Worm (Caenorhabditis elegans): ENCODE results near the gene ZK402.1.
"Not testable (repeated sequence)": the region's sequence is repeated elsewhere in the genome, so short reads cannot be mapped to it uniquely, and the experiment has no call there.

ZK402.1 gene

ce11 chrX:1401259-1401658, 2.8 kb upstream of the ZK402.1 start, which contains the start of gene ZK402.5:
TSS of gene ZK402.5 (minus strand) at chrX:1401359.
- TF ChIP-seq unc-62 (GFP tag; optimal IDR thresholded peaks at IDR 0.05), result no peak

DNA sequence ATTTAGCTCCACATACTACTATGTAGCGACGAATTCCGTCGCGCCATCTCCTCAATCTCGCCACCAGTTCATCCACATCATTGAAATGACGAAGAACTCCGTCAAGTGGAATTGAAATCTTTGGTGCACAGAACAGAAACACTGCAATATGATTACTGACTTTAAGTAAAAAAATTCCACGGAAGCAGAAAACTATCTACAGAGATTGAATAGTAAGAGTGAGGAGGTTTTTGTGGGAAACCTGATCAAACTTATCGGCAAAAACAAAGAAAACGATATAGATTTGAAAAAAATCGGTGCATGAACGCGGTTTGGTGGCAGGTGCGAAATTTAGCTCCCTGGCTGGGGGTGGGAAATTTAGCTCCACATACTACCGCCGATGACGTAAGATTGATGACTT, 627 bp upstream of the ZK402.1 start, which contains the start of gene ZK402.2:
Gene ZK402.2 (plus strand): TSS at position 301 of the 400 bp plus-strand sequence.
- TF ChIP-seq unc-62 (GFP tag; optimal IDR thresholded peaks at IDR 0.05), result not testable (repeated sequence)

- no peak for TF ChIP-seq unc-62 (GFP tag; optimal IDR thresholded peaks at IDR 0.05)
Measured at ce11 chrX:1409224-1409623, 5.2 kb downstream of the ZK402.1 start.

DNA sequence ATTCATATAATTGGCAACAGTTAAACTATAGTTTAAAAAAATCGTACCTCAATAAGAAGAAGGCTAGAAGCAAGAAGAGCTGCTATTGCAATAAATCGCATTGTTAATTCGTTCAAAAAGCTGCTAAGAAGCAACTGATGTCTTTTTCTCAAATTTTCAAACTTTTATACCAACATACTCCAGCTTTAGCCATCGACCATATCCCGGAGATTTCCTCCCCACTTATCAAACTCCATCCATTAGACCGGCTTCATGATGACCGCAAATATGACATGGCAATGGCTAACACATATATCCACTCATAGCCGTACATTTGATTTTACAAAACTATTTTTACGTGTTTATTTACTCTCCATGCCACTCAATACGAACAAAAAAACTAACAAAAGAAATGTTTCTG, 6.5 kb downstream of the ZK402.1 start, which contains the start of gene abu-2:
Gene abu-2 (minus strand): TSS at position 101 of the 400 bp plus-strand sequence.
- no peak for TF ChIP-seq unc-62 (GFP tag; optimal IDR thresholded peaks at IDR 0.05)

DNA sequence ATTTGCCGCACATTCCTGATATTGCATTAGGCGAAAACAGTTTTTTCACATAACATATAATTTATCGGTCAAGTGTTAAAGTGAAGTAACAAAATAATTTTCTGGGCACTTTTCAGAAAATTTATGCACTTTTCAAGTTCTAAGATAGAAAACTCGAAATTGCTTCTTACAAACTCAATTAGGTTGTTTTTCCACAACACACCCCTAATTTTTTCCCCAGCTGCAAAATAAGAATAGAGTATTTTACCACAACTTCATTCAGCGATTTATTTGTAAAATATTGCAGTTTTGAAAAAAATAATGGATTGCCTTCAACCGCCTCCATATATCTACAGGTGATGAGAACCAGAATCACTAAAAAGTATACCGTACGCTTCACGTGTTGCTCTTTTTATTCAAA, 8.8 kb downstream of the ZK402.1 start, which contains the start of gene srh-19:
Gene srh-19 (plus strand): TSS at position 301 of the 400 bp plus-strand sequence.
- TF ChIP-seq unc-62 (GFP tag; optimal IDR thresholded peaks at IDR 0.05), result no peak

ce11 chrX:1416776-1417354, 12.8 kb downstream of the ZK402.1 start, which contains the start of the genes F19G12.4 and F19G12.8:
TSS of gene F19G12.4 (plus strand) at chrX:1417304.
TSS of gene F19G12.8 (plus strand) at chrX:1417320.
- no peak for TF ChIP-seq unc-62 (GFP tag; optimal IDR thresholded peaks at IDR 0.05)

DNA sequence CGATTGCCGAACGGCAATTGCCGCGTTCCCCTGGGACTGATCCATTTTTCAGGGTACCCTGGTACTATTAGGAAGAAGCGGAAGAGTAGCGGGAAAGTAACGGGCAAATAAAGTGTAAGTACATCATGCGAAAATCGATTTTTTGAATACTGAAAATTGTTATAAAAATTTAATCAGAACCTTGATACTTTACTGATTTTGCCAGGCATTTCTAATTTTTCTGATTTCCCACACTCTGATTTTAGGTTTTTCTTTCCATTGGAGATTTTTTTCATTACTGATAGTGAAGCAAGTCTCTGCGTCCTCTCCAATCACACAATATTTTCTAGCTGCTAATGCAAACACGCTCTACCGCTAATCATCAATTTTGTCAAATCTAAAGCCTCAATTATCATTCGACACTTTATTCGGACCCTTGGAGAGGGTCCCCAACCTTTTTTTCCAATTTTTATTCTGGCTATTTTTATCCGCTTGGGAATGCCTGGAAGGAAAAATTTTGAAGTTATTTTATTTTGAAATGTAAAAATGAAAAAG, 15.2 kb downstream of the ZK402.1 start, which contains the start of gene F19G12.9:
Gene F19G12.9 (plus strand): TSS at position 51 of the 534 bp plus-strand sequence.
- TF ChIP-seq unc-62 (GFP tag; optimal IDR thresholded peaks at IDR 0.05), result no peak

- TF ChIP-seq unc-62 (GFP tag; optimal IDR thresholded peaks at IDR 0.05), result no peak
Measured at ce11 chrX:1420524-1420923, 16.5 kb downstream of the ZK402.1 start.

DNA sequence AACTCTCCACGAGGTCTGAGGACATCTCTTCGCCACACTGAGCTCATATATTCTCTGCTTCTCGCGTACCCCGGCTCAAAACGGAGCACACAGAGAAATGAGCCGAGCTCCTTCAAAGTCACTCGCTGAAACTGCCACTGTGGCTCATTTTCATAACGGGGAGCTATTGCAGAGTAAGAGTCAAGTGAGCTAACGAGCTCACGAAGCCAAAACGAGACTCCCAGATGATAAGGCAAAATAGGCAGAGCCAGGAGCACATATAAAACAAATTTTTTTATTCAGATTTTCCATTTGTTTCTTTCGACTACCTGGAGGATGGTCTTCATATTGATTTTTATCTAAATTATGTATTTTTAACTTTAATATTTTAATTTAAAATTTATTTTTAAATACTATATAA, 20.4 kb downstream of the ZK402.1 start, which contains the start of gene F19G12.3:
Gene F19G12.3 (plus strand): TSS at position 301 of the 400 bp plus-strand sequence.
- no peak for TF ChIP-seq unc-62 (GFP tag; optimal IDR thresholded peaks at IDR 0.05)

ce11 chrX:1426425-1426824, 22.4 kb downstream of the ZK402.1 start, which contains the start of gene F19G12.11:
TSS of gene F19G12.11 (minus strand) at chrX:1426525.
- TF ChIP-seq unc-62 (GFP tag; optimal IDR thresholded peaks at IDR 0.05), result no peak

DNA sequence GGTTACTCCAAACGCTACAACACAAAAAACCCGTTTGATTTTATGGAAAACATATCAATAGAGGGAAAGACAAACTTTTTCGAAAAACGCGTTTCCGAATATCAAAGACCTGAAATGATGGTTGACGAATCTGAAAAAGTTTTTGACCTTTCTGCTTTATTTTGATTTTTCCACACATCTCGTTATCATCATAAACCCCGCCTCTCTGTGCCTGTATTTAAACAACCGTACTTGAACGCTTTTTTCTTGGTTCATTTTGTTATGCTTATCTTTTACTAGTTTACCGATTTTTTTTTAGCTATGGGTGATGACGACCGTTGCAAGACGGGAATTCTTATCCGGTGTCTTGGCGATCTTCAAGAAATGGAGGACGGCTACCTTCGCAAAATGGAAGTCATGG, 26.6 kb downstream of the ZK402.1 start, which contains the start of gene F19G12.1:
Gene F19G12.1 (plus strand): TSS at position 301 of the 400 bp plus-strand sequence.
- not testable (repeated sequence) for TF ChIP-seq unc-62 (GFP tag; optimal IDR thresholded peaks at IDR 0.05)

DNA sequence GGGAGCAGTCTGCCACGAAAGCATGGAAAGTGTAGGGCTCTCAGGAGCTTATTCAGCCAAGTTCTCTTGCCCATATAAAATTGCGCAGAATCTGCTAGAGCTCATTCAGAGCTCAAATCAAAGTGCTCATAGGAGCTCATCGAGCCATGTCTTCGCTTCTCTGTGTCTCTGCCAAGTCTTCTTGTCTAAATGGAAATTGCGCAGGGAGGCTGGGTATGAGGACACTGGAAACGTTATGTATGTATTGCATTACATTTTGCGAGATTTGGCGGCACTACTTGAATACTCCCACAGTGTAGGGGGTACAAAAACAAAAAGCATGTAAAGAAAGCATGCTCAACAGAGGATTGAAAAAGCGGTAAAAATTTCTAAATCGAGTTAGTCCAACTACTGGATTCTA, 33.0 kb downstream of the ZK402.1 start:
- TF ChIP-seq unc-62 (GFP tag; optimal IDR thresholded peaks at IDR 0.05), result no peak

- no peak for TF ChIP-seq unc-62 (GFP tag; optimal IDR thresholded peaks at IDR 0.05)
Measured at ce11 chrX:1438925-1439324, 34.9 kb downstream of the ZK402.1 start.

ce11 chrX:1440161-1440560, 36.1 kb downstream of the ZK402.1 start, which contains the start of gene sedl-1:
TSS of gene sedl-1 (minus strand) at chrX:1440261.
- no peak for TF ChIP-seq unc-62 (GFP tag; optimal IDR thresholded peaks at IDR 0.05)

DNA sequence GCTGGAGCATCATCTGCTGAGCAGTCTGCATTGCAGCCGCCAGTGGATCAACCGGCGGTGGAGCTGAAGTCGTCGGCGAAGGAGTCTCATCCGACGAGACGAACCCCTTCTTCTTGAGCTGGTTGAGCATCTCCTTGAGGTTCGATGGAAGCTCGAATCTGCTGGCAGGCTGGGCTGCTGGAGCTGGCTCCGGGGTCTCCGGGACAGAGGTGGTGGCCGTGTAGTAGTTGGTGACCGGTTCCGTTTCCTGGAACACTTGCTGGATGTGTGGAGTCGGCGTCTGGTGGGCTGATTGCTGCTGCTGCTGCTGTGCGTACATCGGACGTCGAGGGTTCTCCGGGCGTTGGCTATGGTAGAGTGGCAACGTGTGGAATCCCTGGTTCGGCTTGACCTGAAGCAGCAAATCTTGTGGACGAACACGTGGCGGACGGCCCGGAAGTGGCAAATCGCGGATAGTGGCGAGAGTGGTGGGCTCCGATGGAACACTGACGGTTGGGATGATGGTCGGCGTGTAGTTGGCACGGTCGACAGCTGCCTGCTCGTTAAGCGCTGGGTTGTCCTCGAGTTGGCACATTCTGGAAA, 37.6 kb downstream of the ZK402.1 start:
- no peak for TF ChIP-seq unc-62 (GFP tag; optimal IDR thresholded peaks at IDR 0.05)

ce11 chrX:1443556-1444243, 39.6 kb downstream of the ZK402.1 start:
- no peak for TF ChIP-seq unc-62 (GFP tag; optimal IDR thresholded peaks at IDR 0.05)
